Fruit fly (Drosophila melanogaster): ENCODE measurements around the gene Ykt6.

Ykt6 gene

dm6 chrX:7933210-7933915 is 13.2 kb downstream of the Ykt6 start, which contains the start of the genes Dhdds and RpS14a (continued):
- TF ChIP-seq Blimp-1 (GFP tag; optimal IDR thresholded peaks at IDR 0.05) (peak; percentile 24), Sox102F (GFP tag; optimal IDR thresholded peaks at IDR 0.05) (peak; percentile 46), achi (GFP tag; optimal IDR thresholded peaks at IDR 0.05) (peak; percentile 99), ss (GFP tag; optimal IDR thresholded peaks at IDR 0.05) (peak in 1 of 2 experiments; percentile 61), CG6276 (GFP tag; optimal IDR thresholded peaks at IDR 0.05) (no peak), CG3919 (GFP tag; optimal IDR thresholded peaks at IDR 0.05) (peak; percentile 53), Met (GFP tag; optimal IDR thresholded peaks at IDR 0.05) (peak; percentile 52), Ets21C (GFP tag; optimal IDR thresholded peaks at IDR 0.05) (no peak), CG9139 (GFP tag; optimal IDR thresholded peaks at IDR 0.05) (no peak), dsx (GFP tag; optimal IDR thresholded peaks at IDR 0.05; ENCODE audit: poor library complexity, severe bottlenecking) (no peak), net (GFP tag; optimal IDR thresholded peaks at IDR 0.05) (peak; percentile 39), CG6808 (GFP tag; optimal IDR thresholded peaks at IDR 0.05) (peak; percentile 44), fd59A (GFP tag; optimal IDR thresholded peaks at IDR 0.05) (peak; percentile 9), pdm3 (GFP tag; optimal IDR thresholded peaks at IDR 0.05) (no peak), CG10631 (GFP tag; optimal IDR thresholded peaks at IDR 0.05) (no peak), Eip93F (GFP tag; optimal IDR thresholded peaks at IDR 0.05) (peak; percentile 45), Ets96B (tag; optimal IDR thresholded peaks at IDR 0.05) (no peak), Hr4 (GFP tag; optimal IDR thresholded peaks at IDR 0.05) (no peak), topi (GFP tag; optimal IDR thresholded peaks at IDR 0.05) (peak; percentile 54), OdsH (GFP tag; optimal IDR thresholded peaks at IDR 0.05) (no peak), CG32006 (GFP tag; optimal IDR thresholded peaks at IDR 0.05) (no peak), cyc (GFP tag; optimal IDR thresholded peaks at IDR 0.05) (peak; percentile 44), CG8319 (GFP tag; optimal IDR thresholded peaks at IDR 0.05) (no peak), CG8119 (GFP tag; IDR thresholded peaks at IDR 0.05) (no peak), dac (GFP tag; optimal IDR thresholded peaks at IDR 0.05) (no peak), CG7368 (GFP tag; optimal IDR thresholded peaks at IDR 0.05) (peak; percentile 35), Sox15 (GFP tag; optimal IDR thresholded peaks at IDR 0.05) (no peak), CG8632 (GFP tag; optimal IDR thresholded peaks at IDR 0.05) (peak; percentile 49), vri (GFP tag; optimal IDR thresholded peaks at IDR 0.05) (peak; percentile 17), Gug (GFP tag; IDR thresholded peaks at IDR 0.05) (no peak), CG4318 (GFP tag; optimal IDR thresholded peaks at IDR 0.05) (no peak)

dm6 chrX:7934679-7935078 is 14.5 kb downstream of the Ykt6 start, which contains the start of gene RpS14b:
RpS14b (plus strand) TSS chrX:7934898.
- TF ChIP-seq Sox15 (GFP tag; optimal IDR thresholded peaks at IDR 0.05) (no peak), Ets21C (GFP tag; optimal IDR thresholded peaks at IDR 0.05) (no peak), CG7368 (GFP tag; optimal IDR thresholded peaks at IDR 0.05) (peak; percentile 70), Smox (GFP tag; optimal IDR thresholded peaks at IDR 0.05) (peak; percentile 55), CG6792 (GFP tag; optimal IDR thresholded peaks at IDR 0.05) (peak; percentile 54), CG10669 (GFP tag; optimal IDR thresholded peaks at IDR 0.05) (peak; percentile 28), dsx (GFP tag; optimal IDR thresholded peaks at IDR 0.05; ENCODE audit: poor library complexity, severe bottlenecking) (peak; percentile 8), svp (GFP tag) (peak; percentile 21), CG11762 (GFP tag; optimal IDR thresholded peaks at IDR 0.05; ENCODE audit: insufficient read depth) (no peak), CG8319 (GFP tag; optimal IDR thresholded peaks at IDR 0.05) (peak; percentile 18), CG11294 (GFP tag; IDR thresholded peaks at IDR 0.05) (no peak), CG16779 (tag; optimal IDR thresholded peaks at IDR 0.05) (peak; percentile 11), Met (GFP tag; optimal IDR thresholded peaks at IDR 0.05) (peak; percentile 68), net (GFP tag; optimal IDR thresholded peaks at IDR 0.05) (peak; percentile 67), CG6854 (GFP tag; optimal IDR thresholded peaks at IDR 0.05) (peak; percentile 71), CG15336 (GFP tag; IDR thresholded peaks at IDR 0.05) (peak; percentile 29; the same call in 1 of the 2 replicates), cyc (GFP tag; optimal IDR thresholded peaks at IDR 0.05) (peak; percentile 66), lz (GFP tag; optimal IDR thresholded peaks at IDR 0.05) (peak; percentile 74), CG3919 (GFP tag; optimal IDR thresholded peaks at IDR 0.05) (peak; percentile 68), Sox102F (GFP tag; optimal IDR thresholded peaks at IDR 0.05) (peak; percentile 58), Eip93F (GFP tag; optimal IDR thresholded peaks at IDR 0.05) (no peak), Blimp-1 (GFP tag; optimal IDR thresholded peaks at IDR 0.05) (no peak), fkh (GFP tag; optimal IDR thresholded peaks at IDR 0.05) (peak; percentile 60), Ets96B (tag; optimal IDR thresholded peaks at IDR 0.05) (peak; percentile 14), topi (GFP tag; optimal IDR thresholded peaks at IDR 0.05) (peak; percentile 71), fd59A (GFP tag; optimal IDR thresholded peaks at IDR 0.05) (peak; percentile 39), dac (GFP tag; optimal IDR thresholded peaks at IDR 0.05) (peak; percentile 43), OdsH (GFP tag; optimal IDR thresholded peaks at IDR 0.05) (peak; percentile 56), Gug (GFP tag; IDR thresholded peaks at IDR 0.05) (no peak; the same call in 1 of the 2 replicates), Eip78C (GFP tag) (peak; percentile 77), Lpt (GFP tag; optimal IDR thresholded peaks at IDR 0.05) (no peak), CG3032 (tag; optimal IDR thresholded peaks at IDR 0.05) (peak; percentile 46), Hr4 (GFP tag; optimal IDR thresholded peaks at IDR 0.05) (no peak), CG9139 (GFP tag; optimal IDR thresholded peaks at IDR 0.05) (peak; percentile 62), CG10631 (GFP tag; optimal IDR thresholded peaks at IDR 0.05) (peak; percentile 44)

Data from whole organism, prepupa.